Fruit fly (Drosophila melanogaster) whole organism, wandering third instar larva: ENCODE measurements around the gene Sulf1.
A peak's percentile ranks its signal among the peaks of the same experiment; 100 is the strongest.

Experiments used
- Abd-B ChIP-seq: fragments of >200 bp; optimal IDR thresholded peaks from 2 replicates; lab custom pipeline; 2017; ENCODE audit warnings: missing biosample characterization, missing genetic modification characterization
- CG32264 ChIP-seq: fragments of 200-800 bp; sonication (Bioruptor generic); optimal IDR thresholded peaks from 2 replicates; lab custom pipeline; 2016; ENCODE audit warnings: missing biosample characterization, missing genetic modification characterization
- HLH106 ChIP-seq: fragments of 200-800 bp; optimal IDR thresholded peaks from 3 replicates; lab custom pipeline; 2019; ENCODE audit warnings: missing biosample characterization, mild to moderate bottlenecking, missing genetic modification characterization, moderate library complexity
- N ChIP-seq: fragments of >200 bp; optimal IDR thresholded peaks from 2 replicates; lab custom pipeline; 2018; ENCODE audit warnings: missing biosample characterization, missing external identifiers, missing genetic modification characterization
- brk ChIP-seq: fragments of 200-800 bp; sonication (Bioruptor generic); optimal IDR thresholded peaks from 2 replicates; lab custom pipeline; 2016; ENCODE audit warnings: missing biosample characterization, mild to moderate bottlenecking, missing genetic modification characterization
- dsf ChIP-seq: sonication (Bioruptor generic); optimal IDR thresholded peaks from 2 replicates; lab custom pipeline; 2016; ENCODE audit warnings: missing biosample characterization, missing genetic modification characterization, borderline replicate concordance
- fru ChIP-seq: fragments of 200-800 bp; sonication (Bioruptor generic); optimal IDR thresholded peaks from 3 replicates; lab custom pipeline; 2016; ENCODE audit warnings: missing biosample characterization, mild to moderate bottlenecking, missing genetic modification characterization
- h ChIP-seq: fragments of 200-800 bp; sonication (Bioruptor generic); optimal IDR thresholded peaks from 3 replicates; lab custom pipeline; 2016; ENCODE audit warnings: missing biosample characterization, mild to moderate bottlenecking, missing genetic modification characterization
- lola ChIP-seq: fragments of >200 bp; optimal IDR thresholded peaks from 2 replicates; lab custom pipeline; 2017; ENCODE audit warnings: missing biosample characterization, missing genetic modification characterization
- sage ChIP-seq: fragments of 200-800 bp; sonication (Bioruptor generic); optimal IDR thresholded peaks from 2 replicates; lab custom pipeline; 2016; ENCODE audit warnings: missing biosample characterization, mild to moderate bottlenecking, missing genetic modification characterization
- sv ChIP-seq: fragments of 200-800 bp; sonication (Bioruptor generic); optimal IDR thresholded peaks from 3 replicates; lab custom pipeline; 2016; ENCODE audit warnings: missing biosample characterization, missing genetic modification characterization
- tai ChIP-seq: sonication (Bioruptor generic); optimal IDR thresholded peaks from 2 replicates; lab custom pipeline; 2016; ENCODE audit warnings: missing biosample characterization, missing genetic modification characterization
- usp ChIP-seq: fragments of >200 bp; optimal IDR thresholded peaks from 2 replicates; lab custom pipeline; 2017; ENCODE audit warnings: missing biosample characterization, missing genetic modification characterization

DNA sequence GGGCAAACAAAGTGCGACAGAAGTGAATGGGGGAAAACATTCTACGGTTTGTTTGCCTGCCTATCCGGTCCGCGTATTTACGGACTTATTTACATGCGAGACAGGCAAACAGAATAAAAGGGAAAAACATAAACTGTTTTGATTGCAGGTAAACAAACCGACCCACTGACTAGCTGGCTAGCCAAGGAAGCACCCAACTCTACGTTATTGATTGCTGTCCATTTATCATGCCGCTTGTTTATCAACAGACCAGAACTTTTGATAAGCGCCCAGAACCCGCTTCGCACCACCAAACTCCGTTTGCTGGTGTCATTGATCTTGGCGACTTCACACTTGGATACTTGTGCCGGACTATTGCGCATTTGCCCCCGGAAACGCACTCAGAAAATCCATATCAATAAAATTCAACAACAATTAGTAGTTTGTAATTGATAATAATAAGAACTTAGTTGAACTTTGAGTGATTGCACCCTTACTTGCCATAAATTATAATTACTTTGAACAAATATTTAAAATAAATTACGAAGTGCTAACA lies 7.5 kb downstream of the Sulf1 start:
- no peak for TF ChIP-seq dsf (GFP tag; lab: Kevin White, UChicago)
- TF ChIP-seq Abd-B (GFP tag; lab: Kevin White, UChicago) = no peak
- TF ChIP-seq tai (GFP tag; lab: Kevin White, UChicago) = no peak
- TF ChIP-seq HLH106 (tag; lab: Kevin White, UChicago) = peak; percentile 30
- no peak for TF ChIP-seq CG32264 (GFP tag; lab: Kevin White, UChicago)
- TF ChIP-seq sv (GFP tag; lab: Kevin White, UChicago) = peak; percentile 14
- TF ChIP-seq usp (GFP tag; lab: Kevin White, UChicago) = no peak
- TF ChIP-seq h (GFP tag; lab: Kevin White, UChicago) = peak; percentile 33
- no peak for TF ChIP-seq N
- TF ChIP-seq brk = no peak
- peak; percentile 10 for TF ChIP-seq fru (GFP tag; lab: Kevin White, UChicago)
- TF ChIP-seq sage = no peak
- no peak for TF ChIP-seq lola
